Fruit fly (Drosophila melanogaster): ENCODE results near the gene mid.

The mid gene

dm6 chr2L:5421570-5422004, 39.9 kb upstream of the mid start (continued):
- TF ChIP-seq CG6175 (GFP tag; IDR thresholded peaks at IDR 0.05) (no peak), CG11504 (tag; optimal IDR thresholded peaks at IDR 0.05) (peak; percentile 6), GATAe (GFP tag; conservative IDR thresholded peaks at IDR 0.05) (no peak), sisA (GFP tag; IDR thresholded peaks at IDR 0.05) (no peak), Stat92E (GFP tag; optimal IDR thresholded peaks at IDR 0.05) (no peak), twi (tag; optimal IDR thresholded peaks at IDR 0.05) (no peak), salm (tag; optimal IDR thresholded peaks at IDR 0.05) (no peak), exex (tag; optimal IDR thresholded peaks at IDR 0.05) (no peak), wor (GFP tag; IDR thresholded peaks at IDR 0.05) (no peak), Dad (GFP tag; optimal IDR thresholded peaks at IDR 0.05) (no peak), shn (GFP tag; optimal IDR thresholded peaks at IDR 0.05) (no peak), Xrp1 (GFP tag; IDR thresholded peaks at IDR 0.05) (no peak), ac (GFP tag; optimal IDR thresholded peaks at IDR 0.05) (no peak), hb (GFP tag; IDR thresholded peaks at IDR 0.05; ENCODE audit: partially characterized antibody) (no peak), C15 (GFP tag; IDR thresholded peaks at IDR 0.05) (no peak), slp2 (GFP tag; optimal IDR thresholded peaks at IDR 0.05) (no peak), dysf (GFP tag; IDR thresholded peaks at IDR 0.05) (no peak), HmgD (GFP tag; optimal IDR thresholded peaks at IDR 0.05) (no peak), Sox100B (GFP tag; optimal IDR thresholded peaks at IDR 0.05) (no peak), rib (GFP tag; IDR thresholded peaks at IDR 0.05) (no peak), Sry-δ (GFP tag; optimal IDR thresholded peaks at IDR 0.05) (no peak), E2f2 (GFP tag; IDR thresholded peaks at IDR 0.05) (no peak), crol (GFP tag; IDR thresholded peaks at IDR 0.05) (peak; percentile 81), Nf-YB (GFP tag; optimal IDR thresholded peaks at IDR 0.05) (peak; percentile 81), CG10979 (tag; optimal IDR thresholded peaks at IDR 0.05) (no peak), CG5953 (GFP tag; IDR thresholded peaks at IDR 0.05) (no peak), Rfx (GFP tag; IDR thresholded peaks at IDR 0.05) (no peak), gfzf (GFP tag; optimal IDR thresholded peaks at IDR 0.05) (no peak), vfl (GFP tag; optimal IDR thresholded peaks at IDR 0.05) (no peak), gsb-n (tag; optimal IDR thresholded peaks at IDR 0.05) (no peak), Side (GFP tag; optimal IDR thresholded peaks at IDR 0.05) (no peak), CG10209 (GFP tag; optimal IDR thresholded peaks at IDR 0.05) (no peak), CG32532 (GFP tag; IDR thresholded peaks at IDR 0.05) (no peak), CG34422 (GFP tag; IDR thresholded peaks at IDR 0.05) (no peak), CG1647 (GFP tag; optimal IDR thresholded peaks at IDR 0.05) (no peak), Bgb (GFP tag; IDR thresholded peaks at IDR 0.05; ENCODE audit: partially characterized antibody) (peak; percentile 47; the same call in 1 of the 2 replicates), HHEX (GFP tag; optimal IDR thresholded peaks at IDR 0.05) (no peak), CG4707 (GFP tag; optimal IDR thresholded peaks at IDR 0.05) (no peak), nmo (GFP tag; optimal IDR thresholded peaks at IDR 0.05) (no peak), NC2α (GFP tag; optimal IDR thresholded peaks at IDR 0.05) (no peak), pnt (GFP tag; optimal IDR thresholded peaks at IDR 0.05) (no peak), CG13287 (GFP tag; IDR thresholded peaks at IDR 0.05; ENCODE audit: partially characterized antibody) (no peak), HLH3B (GFP tag; IDR thresholded peaks at IDR 0.05) (no peak), maf-S (GFP tag; optimal IDR thresholded peaks at IDR 0.05) (no peak), gsb (GFP tag; IDR thresholded peaks at IDR 0.05) (no peak), tap (tag; optimal IDR thresholded peaks at IDR 0.05) (no peak), CG11085 (GFP tag; IDR thresholded peaks at IDR 0.05) (no peak), sug (tag; optimal IDR thresholded peaks at IDR 0.05) (no peak), CG15696 (tag; optimal IDR thresholded peaks at IDR 0.05) (no peak), CkIIα-i1 (GFP tag; IDR thresholded peaks at IDR 0.05) (no peak), CG10274 (GFP tag; optimal IDR thresholded peaks at IDR 0.05) (no peak), Spps (tag; optimal IDR thresholded peaks at IDR 0.05) (no peak)

Measured in whole organism, embryonic.